ENCODE assay signal across 1 fruit fly cellular context in the genomic region with DNA sequence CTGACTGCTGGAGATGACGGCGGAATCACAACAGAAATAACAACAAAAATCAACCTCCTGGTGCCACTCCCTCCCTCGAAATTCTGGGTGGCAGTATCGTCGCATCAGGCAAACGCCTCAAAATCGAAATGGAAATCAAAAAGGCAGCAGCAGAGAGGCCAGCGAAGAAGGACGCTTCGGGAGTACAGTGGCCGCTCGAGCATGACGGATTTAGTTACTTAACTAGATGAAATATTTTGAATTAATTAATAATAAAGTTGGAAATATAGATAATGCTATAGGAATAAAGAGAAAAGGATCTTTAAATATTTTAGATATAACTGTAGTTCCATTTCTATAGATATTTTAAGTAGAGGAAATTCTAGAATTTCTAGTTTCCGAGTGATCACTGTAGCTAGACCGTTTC.
TF ChIP-seq lines count a peak whose summit lies in the region.

No protein-coding gene starts in this region.

TF ChIP-seq in whole organism, embryonic, 481 proteins besides CTCF, POLR2A, EP300 and RAD21 (continued from another document):
- no peak for TF ChIP-seq al (GFP tag; IDR thresholded peaks at IDR 0.05; lab: Robert Waterston, UW)
- no peak for TF ChIP-seq nom (GFP tag; optimal IDR thresholded peaks at IDR 0.05; lab: Kevin White, UChicago)
- TF ChIP-seq caup (GFP tag; optimal IDR thresholded peaks at IDR 0.05; lab: Kevin White, UChicago; ENCODE audit: severe bottlenecking) = no peak
- no peak for TF ChIP-seq dpn (GFP tag; optimal IDR thresholded peaks at IDR 0.05; lab: Kevin White, UChicago)
- no peak for TF ChIP-seq gt (GFP tag; IDR thresholded peaks at IDR 0.05; lab: Robert Waterston, UW)
- TF ChIP-seq Dfd (GFP tag; optimal IDR thresholded peaks at IDR 0.05; lab: Kevin White, UChicago) = no peak
- TF ChIP-seq CG31224 (GFP tag; IDR thresholded peaks at IDR 0.05; lab: Robert Waterston, UW) = no peak
- TF ChIP-seq Hr39 (optimal IDR thresholded peaks at IDR 0.05; lab: Kevin White, UChicago) = no peak
- no peak for TF ChIP-seq hkb (optimal IDR thresholded peaks at IDR 0.05; lab: Kevin White, UChicago)
- TF ChIP-seq hkb (GFP tag; IDR thresholded peaks at IDR 0.05; lab: Robert Waterston, UW) = no peak
- no peak for TF ChIP-seq CG9609 (GFP tag; optimal IDR thresholded peaks at IDR 0.05; lab: Kevin White, UChicago)
- TF ChIP-seq ato (GFP tag; IDR thresholded peaks at IDR 0.05; lab: Robert Waterston, UW; ENCODE audit: partially characterized antibody) = no peak
- TF ChIP-seq CG12155 (GFP tag; optimal IDR thresholded peaks at IDR 0.05; lab: Kevin White, UChicago) = no peak
- TF ChIP-seq Ets97D (GFP tag; optimal IDR thresholded peaks at IDR 0.05; lab: Kevin White, UChicago) = no peak
- TF ChIP-seq CG32772 (GFP tag; IDR thresholded peaks at IDR 0.05; lab: Robert Waterston, UW) = no peak
- no peak for TF ChIP-seq Asciz (GFP tag; optimal IDR thresholded peaks at IDR 0.05; lab: Kevin White, UChicago)
- peak; percentile 2 for TF ChIP-seq CG6254 (GFP tag; optimal IDR thresholded peaks at IDR 0.05; lab: Kevin White, UChicago)
- TF ChIP-seq CG9797 (GFP tag; optimal IDR thresholded peaks at IDR 0.05; lab: Kevin White, UChicago) = no peak
- TF ChIP-seq CG12104 (GFP tag; optimal IDR thresholded peaks at IDR 0.05; lab: Kevin White, UChicago) = no peak
- peak; percentile 22; the same call in 1 of the 2 replicates for TF ChIP-seq CG10366 (GFP tag; IDR thresholded peaks at IDR 0.05; lab: Robert Waterston, UW)
- no peak for TF ChIP-seq jumu (GFP tag; optimal IDR thresholded peaks at IDR 0.05; lab: Kevin White, UChicago)
- no peak for TF ChIP-seq CG6854 (GFP tag; optimal IDR thresholded peaks at IDR 0.05; lab: Kevin White, UChicago)
- no peak for TF ChIP-seq CG1792 (GFP tag; optimal IDR thresholded peaks at IDR 0.05; lab: Kevin White, UChicago)
- TF ChIP-seq Tbp (GFP tag; optimal IDR thresholded peaks at IDR 0.05; lab: Kevin White, UChicago) = no peak
- TF ChIP-seq dysf (GFP tag; IDR thresholded peaks at IDR 0.05; lab: Robert Waterston, UW) = 0 out of 3 replicates have a peak, but pooled peaks have one; percentile 21
- TF ChIP-seq eyg (GFP tag; optimal IDR thresholded peaks at IDR 0.05; lab: Kevin White, UChicago) = no peak
- no peak for TF ChIP-seq Dref (GFP tag; IDR thresholded peaks at IDR 0.05; lab: Robert Waterston, UW)
- peak; percentile 14 for TF ChIP-seq CG18619 (GFP tag; optimal IDR thresholded peaks at IDR 0.05; lab: Kevin White, UChicago)
- no peak for TF ChIP-seq insv (GFP tag; optimal IDR thresholded peaks at IDR 0.05; lab: Kevin White, UChicago)
- TF ChIP-seq vfl (GFP tag; optimal IDR thresholded peaks at IDR 0.05; lab: Kevin White, UChicago) = no peak
- TF ChIP-seq Fer1 (GFP tag; optimal IDR thresholded peaks at IDR 0.05; lab: Kevin White, UChicago) = no peak
- TF ChIP-seq CG11247 (GFP tag; IDR thresholded peaks at IDR 0.05; lab: Robert Waterston, UW) = no peak
- peak; percentile 54 for TF ChIP-seq CG8924 (tag; optimal IDR thresholded peaks at IDR 0.05; lab: Kevin White, UChicago)
- TF ChIP-seq B-H1 (GFP tag; IDR thresholded peaks at IDR 0.05; lab: Robert Waterston, UW) = no peak
- TF ChIP-seq Bdp1 (GFP tag; optimal IDR thresholded peaks at IDR 0.05; lab: Kevin White, UChicago) = no peak
- no peak for TF ChIP-seq CG2202 (tag; optimal IDR thresholded peaks at IDR 0.05; lab: Kevin White, UChicago)
- peak; percentile 48 for TF ChIP-seq CG7839 (tag; optimal IDR thresholded peaks at IDR 0.05; lab: Kevin White, UChicago)
- peak; percentile 29; the same call in 1 of the 2 replicates for TF ChIP-seq CG3847 (GFP tag; IDR thresholded peaks at IDR 0.05; lab: Robert Waterston, UW)
- no peak for TF ChIP-seq Vsx1 (GFP tag; optimal IDR thresholded peaks at IDR 0.05; lab: Kevin White, UChicago)
- TF ChIP-seq Trl (optimal IDR thresholded peaks at IDR 0.05; lab: Kevin White, UChicago) = no peak
- no peak for TF ChIP-seq Trl (GFP tag; optimal IDR thresholded peaks at IDR 0.05; lab: Kevin White, UChicago)
- no peak for TF ChIP-seq tio (GFP tag; optimal IDR thresholded peaks at IDR 0.05; lab: Kevin White, UChicago)
- TF ChIP-seq lmd (GFP tag; IDR thresholded peaks at IDR 0.05; lab: Robert Waterston, UW) = no peak
- no peak for TF ChIP-seq her (GFP tag; optimal IDR thresholded peaks at IDR 0.05; lab: Kevin White, UChicago)
- no peak for TF ChIP-seq Doc3 (GFP tag; IDR thresholded peaks at IDR 0.05; lab: Robert Waterston, UW; ENCODE audit: partially characterized antibody)
- no peak for TF ChIP-seq CG10321 (GFP tag; IDR thresholded peaks at IDR 0.05; lab: Robert Waterston, UW)
- no peak for TF ChIP-seq Bgb (GFP tag; IDR thresholded peaks at IDR 0.05; lab: Robert Waterston, UW; ENCODE audit: partially characterized antibody)
- no peak for TF ChIP-seq H15 (GFP tag; IDR thresholded peaks at IDR 0.05; lab: Robert Waterston, UW)
- TF ChIP-seq CG43689 (GFP tag; IDR thresholded peaks at IDR 0.05; lab: Robert Waterston, UW) = no peak
- TF ChIP-seq Fer2 (tag; optimal IDR thresholded peaks at IDR 0.05; lab: Kevin White, UChicago) = no peak
- TF ChIP-seq ro (GFP tag; IDR thresholded peaks at IDR 0.05; lab: Robert Waterston, UW) = no peak
- TF ChIP-seq CG1602 (GFP tag; optimal IDR thresholded peaks at IDR 0.05; lab: Kevin White, UChicago) = peak; percentile 10
- no peak for TF ChIP-seq slbo (GFP tag; IDR thresholded peaks at IDR 0.05; lab: Robert Waterston, UW)
- no peak for TF ChIP-seq Dp (GFP tag; optimal IDR thresholded peaks at IDR 0.05; lab: Kevin White, UChicago)
- TF ChIP-seq ems (GFP tag; optimal IDR thresholded peaks at IDR 0.05; lab: Kevin White, UChicago) = no peak
- TF ChIP-seq CG34224 (GFP tag; IDR thresholded peaks at IDR 0.05; lab: Robert Waterston, UW; ENCODE audit: partially characterized antibody) = no peak
- peak; percentile 53 for TF ChIP-seq CG12391 (tag; optimal IDR thresholded peaks at IDR 0.05; lab: Kevin White, UChicago)
- TF ChIP-seq sima (GFP tag; optimal IDR thresholded peaks at IDR 0.05; lab: Kevin White, UChicago) = no peak
- peak; percentile 21 for TF ChIP-seq Deaf1 (tag; optimal IDR thresholded peaks at IDR 0.05; lab: Kevin White, UChicago)
- TF ChIP-seq CG8388 (GFP tag; optimal IDR thresholded peaks at IDR 0.05; lab: Kevin White, UChicago) = peak; percentile 28
- no peak for TF ChIP-seq slp2 (GFP tag; optimal IDR thresholded peaks at IDR 0.05; lab: Kevin White, UChicago)
- no peak for TF ChIP-seq CG9876 (GFP tag; optimal IDR thresholded peaks at IDR 0.05; lab: Kevin White, UChicago)
- no peak for TF ChIP-seq Bteb2 (GFP tag; optimal IDR thresholded peaks at IDR 0.05; lab: Kevin White, UChicago)
- no peak for TF ChIP-seq cato (GFP tag; optimal IDR thresholded peaks at IDR 0.05; lab: Kevin White, UChicago; ENCODE audit: borderline replicate concordance)
- no peak for TF ChIP-seq CG16779 (GFP tag; IDR thresholded peaks at IDR 0.05; lab: Robert Waterston, UW)
- 0 out of 3 replicates have a peak, but pooled peaks have one; percentile 34 for TF ChIP-seq CG7357 (GFP tag; IDR thresholded peaks at IDR 0.05; lab: Robert Waterston, UW)
- peak; percentile 12 for TF ChIP-seq kni (GFP tag; optimal IDR thresholded peaks at IDR 0.05; lab: Kevin White, UChicago)
- no peak for TF ChIP-seq CG12299 (tag; optimal IDR thresholded peaks at IDR 0.05; lab: Kevin White, UChicago)
- no peak for TF ChIP-seq sqz (GFP tag; optimal IDR thresholded peaks at IDR 0.05; lab: Kevin White, UChicago)
- TF ChIP-seq ind (GFP tag; optimal IDR thresholded peaks at IDR 0.05; lab: Kevin White, UChicago) = no peak
- no peak for TF ChIP-seq NK7.1 (GFP tag; optimal IDR thresholded peaks at IDR 0.05; lab: Kevin White, UChicago)
- no peak for TF ChIP-seq CG5953 (GFP tag; IDR thresholded peaks at IDR 0.05; lab: Robert Waterston, UW)
- no peak for TF ChIP-seq wek (GFP tag; optimal IDR thresholded peaks at IDR 0.05; lab: Kevin White, UChicago)
- no peak for TF ChIP-seq CG18764 (GFP tag; optimal IDR thresholded peaks at IDR 0.05; lab: Kevin White, UChicago)
- peak; percentile 86 for TF ChIP-seq row (GFP tag; IDR thresholded peaks at IDR 0.05; lab: Robert Waterston, UW)
- TF ChIP-seq unc-4 (GFP tag; IDR thresholded peaks at IDR 0.05; lab: Robert Waterston, UW; ENCODE audit: partially characterized antibody) = no peak
- peak; percentile 30; the same call in 1 of the 3 replicates for TF ChIP-seq croc (GFP tag; conservative IDR thresholded peaks at IDR 0.05; lab: Robert Waterston, UW)
- no peak for TF ChIP-seq pum (GFP tag; optimal IDR thresholded peaks at IDR 0.05; lab: Kevin White, UChicago)
- TF ChIP-seq vnd (GFP tag; IDR thresholded peaks at IDR 0.05; lab: Robert Waterston, UW; ENCODE audit: partially characterized antibody) = no peak
- TF ChIP-seq run (tag; optimal IDR thresholded peaks at IDR 0.05; lab: Kevin White, UChicago) = no peak
- no peak for TF ChIP-seq knrl (GFP tag; IDR thresholded peaks at IDR 0.05; lab: Robert Waterston, UW; ENCODE audit: partially characterized antibody)
- TF ChIP-seq Taf1 (GFP tag; IDR thresholded peaks at IDR 0.05; lab: Robert Waterston, UW) = no peak
- TF ChIP-seq CG13424 (tag; optimal IDR thresholded peaks at IDR 0.05; lab: Kevin White, UChicago) = peak; percentile 48
- TF ChIP-seq CG18599 (GFP tag; optimal IDR thresholded peaks at IDR 0.05; lab: Kevin White, UChicago) = peak; percentile 42
- no peak for TF ChIP-seq grn (GFP tag; optimal IDR thresholded peaks at IDR 0.05; lab: Kevin White, UChicago)
- no peak for TF ChIP-seq chif (GFP tag; optimal IDR thresholded peaks at IDR 0.05; lab: Kevin White, UChicago)
- TF ChIP-seq CG11696 (GFP tag; IDR thresholded peaks at IDR 0.05; lab: Robert Waterston, UW) = no peak
- TF ChIP-seq lov (optimal IDR thresholded peaks at IDR 0.05; lab: Kevin White, UChicago) = no peak
- no peak for TF ChIP-seq lov (GFP tag; IDR thresholded peaks at IDR 0.05; lab: Robert Waterston, UW)
- no peak for TF ChIP-seq CG17612 (GFP tag; IDR thresholded peaks at IDR 0.05; lab: Robert Waterston, UW)
- TF ChIP-seq CG9727 (GFP tag; optimal IDR thresholded peaks at IDR 0.05; lab: Kevin White, UChicago) = peak; percentile 43
- no peak for TF ChIP-seq Dbx (GFP tag; IDR thresholded peaks at IDR 0.05; lab: Robert Waterston, UW)
- no peak for TF ChIP-seq CG4730 (GFP tag; IDR thresholded peaks at IDR 0.05; lab: Robert Waterston, UW)
- TF ChIP-seq CG17912 (GFP tag; optimal IDR thresholded peaks at IDR 0.05; lab: Kevin White, UChicago) = no peak
- TF ChIP-seq Hr51 (GFP tag; optimal IDR thresholded peaks at IDR 0.05; lab: Kevin White, UChicago) = peak in 1 of 2 experiments; percentile 40
- no peak for TF ChIP-seq sc (optimal IDR thresholded peaks at IDR 0.05; lab: Kevin White, UChicago)
- no peak for TF ChIP-seq sc (GFP tag; optimal IDR thresholded peaks at IDR 0.05; lab: Kevin White, UChicago)
- no peak for TF ChIP-seq CG34422 (GFP tag; IDR thresholded peaks at IDR 0.05; lab: Robert Waterston, UW)
- TF ChIP-seq Drgx (GFP tag; IDR thresholded peaks at IDR 0.05; lab: Robert Waterston, UW) = no peak
- no peak for TF ChIP-seq en (GFP tag; optimal IDR thresholded peaks at IDR 0.05; lab: Kevin White, UChicago)
- no peak for TF ChIP-seq Kr (GFP tag; optimal IDR thresholded peaks at IDR 0.05; lab: Kevin White, UChicago)
- peak; percentile 9 for TF ChIP-seq Oli (tag; optimal IDR thresholded peaks at IDR 0.05; lab: Kevin White, UChicago)
- TF ChIP-seq CG42726 (GFP tag; IDR thresholded peaks at IDR 0.05; lab: Robert Waterston, UW; ENCODE audit: partially characterized antibody) = no peak
- no peak for TF ChIP-seq CG11085 (GFP tag; IDR thresholded peaks at IDR 0.05; lab: Robert Waterston, UW)
- peak; percentile 77 for TF ChIP-seq sens (GFP tag; lab: Kevin White, UChicago)
- TF ChIP-seq CG30403 (GFP tag; optimal IDR thresholded peaks at IDR 0.05; lab: Kevin White, UChicago) = peak; percentile 14
- peak; percentile 6 for TF ChIP-seq Sox102F (GFP tag; optimal IDR thresholded peaks at IDR 0.05; lab: Kevin White, UChicago)
- no peak for TF ChIP-seq CG32532 (GFP tag; IDR thresholded peaks at IDR 0.05; lab: Robert Waterston, UW)
- no peak for TF ChIP-seq CG8478 (optimal IDR thresholded peaks at IDR 0.05; lab: Kevin White, UChicago)
- no peak for TF ChIP-seq stc (GFP tag; IDR thresholded peaks at IDR 0.05; lab: Robert Waterston, UW)
- TF ChIP-seq CrebB (tag; optimal IDR thresholded peaks at IDR 0.05; lab: Kevin White, UChicago) = no peak
- no peak for TF ChIP-seq nau (GFP tag; optimal IDR thresholded peaks at IDR 0.05; lab: Kevin White, UChicago)
- TF ChIP-seq Atf3 (GFP tag; optimal IDR thresholded peaks at IDR 0.05; lab: Kevin White, UChicago) = no peak
- no peak for TF ChIP-seq fu2 (GFP tag; optimal IDR thresholded peaks at IDR 0.05; lab: Kevin White, UChicago)
- peak; percentile 25 for TF ChIP-seq gcm (GFP tag; optimal IDR thresholded peaks at IDR 0.05; lab: Kevin White, UChicago)
- no peak for TF ChIP-seq CG8359 (GFP tag; optimal IDR thresholded peaks at IDR 0.05; lab: Kevin White, UChicago; ENCODE audit: borderline replicate concordance)
- no peak for TF ChIP-seq CG9817 (tag; optimal IDR thresholded peaks at IDR 0.05; lab: Kevin White, UChicago)
- TF ChIP-seq disco-r (GFP tag; optimal IDR thresholded peaks at IDR 0.05; lab: Kevin White, UChicago) = no peak
- no peak for TF ChIP-seq D (optimal IDR thresholded peaks at IDR 0.05; lab: Kevin White, UChicago)
- TF ChIP-seq D (GFP tag; optimal IDR thresholded peaks at IDR 0.05; lab: Kevin White, UChicago) = peak; percentile 18
- peak; percentile 45; the same call in 1 of the 3 replicates for TF ChIP-seq CG11695 (GFP tag; IDR thresholded peaks at IDR 0.05; lab: Robert Waterston, UW)
- no peak for TF ChIP-seq CG4707 (GFP tag; optimal IDR thresholded peaks at IDR 0.05; lab: Kevin White, UChicago)
- peak; percentile 1 for TF ChIP-seq odd (GFP tag; optimal IDR thresholded peaks at IDR 0.05; lab: Kevin White, UChicago)
- TF ChIP-seq CG10267 (tag; optimal IDR thresholded peaks at IDR 0.05; lab: Kevin White, UChicago) = peak; percentile 38
- no peak for TF ChIP-seq Antp (GFP tag; optimal IDR thresholded peaks at IDR 0.05; lab: Kevin White, UChicago)
- no peak for TF ChIP-seq tup (GFP tag; optimal IDR thresholded peaks at IDR 0.05; lab: Kevin White, UChicago)
- TF ChIP-seq bowl (GFP tag; IDR thresholded peaks at IDR 0.05; lab: Robert Waterston, UW) = no peak
- peak; percentile 11 for TF ChIP-seq nerfin-1 (tag; optimal IDR thresholded peaks at IDR 0.05; lab: Kevin White, UChicago)
- TF ChIP-seq repo (GFP tag; optimal IDR thresholded peaks at IDR 0.05; lab: Kevin White, UChicago) = no peak
